Fruit fly (Drosophila melanogaster) whole organism, embryonic: Measurements from ENCODE around the gene Jarid2.

Experiments
- CG17829 ChIP-seq: fragments of 200-800 bp; optimal IDR thresholded peaks from 2 replicates; lab custom pipeline; 2019; ENCODE audit warnings: missing biosample characterization, mild to moderate bottlenecking, missing genetic modification characterization, moderate library complexity
- CHES-1-like ChIP-seq: fragments of 200-800 bp; sonication (Bioruptor generic); optimal IDR thresholded peaks from 2 replicates; lab custom pipeline; 2016; ENCODE audit warnings: missing biosample characterization, missing genetic modification characterization
- HmgD ChIP-seq: fragments of 200-800 bp; sonication (Bioruptor generic); optimal IDR thresholded peaks from 3 replicates; lab custom pipeline; 2016; ENCODE audit warnings: missing biosample characterization, missing genetic modification characterization
- NFAT ChIP-seq: fragments of 200-800 bp; sonication (Bioruptor generic); IDR thresholded peaks from 2 replicates; pipeline ENCODE4 v1.3.6; 2022; ENCODE audit warnings: missing biosample characterization, missing genetic modification characterization
- al ChIP-seq: fragments of 200-800 bp; sonication (Bioruptor generic); IDR thresholded peaks from 2 replicates; pipeline ENCODE4 v1.3.6; 2022; ENCODE audit warnings: missing biosample characterization, missing genetic modification characterization
- bowl ChIP-seq: fragments of 200-800 bp; sonication (Bioruptor generic); IDR thresholded peaks from 2 replicates; pipeline ENCODE4 v1.3.6; 2022; ENCODE audit warnings: missing biosample characterization, missing genetic modification characterization
- ftz-f1 ChIP-seq: fragments of 200-800 bp; sonication (Bioruptor generic); optimal IDR thresholded peaks from 2 replicates; lab custom pipeline; 2016; ENCODE audit warnings: missing biosample characterization, missing genetic modification characterization
- gce ChIP-seq: fragments of 200-800 bp; sonication (Bioruptor generic); IDR thresholded peaks from 3 replicates; pipeline ENCODE4 v1.3.6; 2022; ENCODE audit warnings: missing biosample characterization, missing genetic modification characterization
- pnt ChIP-seq: fragments of 200-800 bp; sonication (Bioruptor generic); optimal IDR thresholded peaks from 3 replicates; lab custom pipeline; 2016; ENCODE audit warnings: missing biosample characterization, missing genetic modification characterization
- sisA ChIP-seq: fragments of 200-800 bp; sonication (Bioruptor generic); IDR thresholded peaks from 2 replicates; pipeline ENCODE4 v1.3.6; 2022; ENCODE audit warnings: missing biosample characterization, missing genetic modification characterization

- TF ChIP-seq CHES-1-like (GFP tag; lab: Kevin White, UChicago) (no peak), HmgD (no peak), NFAT (GFP tag; lab: Robert Waterston, UW) (no peak), sisA (no peak), bowl (GFP tag; lab: Robert Waterston, UW) (no peak), al (GFP tag; lab: Robert Waterston, UW) (no peak), CG17829 (tag; lab: Kevin White, UChicago) (no peak), ftz-f1 (no peak), gce (no peak), pnt (GFP tag; lab: Kevin White, UChicago) (no peak)
Measured at dm6 chr3L:9497249-9497648, 20.4 kb downstream of the Jarid2 start.
